Fruit fly (Drosophila melanogaster): Measurements from ENCODE around the gene Vps16B.

Gene Vps16B

DNA sequence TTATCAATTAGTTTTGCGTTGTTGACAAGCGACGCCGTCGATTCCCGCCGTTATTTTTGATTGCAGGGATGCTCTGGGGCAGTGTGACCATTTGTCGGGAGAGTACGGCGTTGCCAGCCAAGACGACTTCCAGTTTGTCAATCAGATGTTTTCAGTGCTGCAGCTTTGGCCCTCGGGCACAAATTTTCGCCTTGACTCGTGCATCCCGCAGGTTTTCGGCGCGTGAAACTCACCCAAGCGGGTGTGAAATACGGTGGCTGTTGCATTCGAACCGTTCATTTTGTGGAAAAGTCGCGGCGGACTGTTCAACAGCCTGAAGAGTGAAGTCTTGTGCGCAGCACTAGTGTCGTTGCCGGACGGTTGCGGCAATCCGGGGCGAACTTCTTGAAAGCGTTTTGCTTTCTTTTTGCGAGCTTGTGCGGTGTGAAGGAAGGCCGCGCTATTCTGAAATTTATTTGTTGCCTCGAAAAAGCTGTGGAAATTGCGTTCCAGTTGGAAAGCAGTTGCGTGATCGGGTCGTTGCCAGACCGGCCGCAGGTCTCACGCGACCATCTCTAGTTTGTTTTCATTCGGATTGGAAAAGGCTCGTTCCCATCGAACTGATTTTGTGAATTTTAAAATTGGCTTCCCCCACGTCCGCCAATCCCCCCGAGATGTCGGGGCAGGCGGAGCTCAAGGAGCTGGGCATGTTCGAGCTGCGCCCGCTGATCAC lies 9.4 kb downstream of the Vps16B start, which contains the start of the genes ca and ncd (continued):
- TF ChIP-seq Nf-YB (GFP tag; optimal IDR thresholded peaks at IDR 0.05) (no peak), pita (GFP tag; optimal IDR thresholded peaks at IDR 0.05) (no peak), BEAF-32 (GFP tag; optimal IDR thresholded peaks at IDR 0.05) (peak; percentile 82), Asciz (GFP tag; optimal IDR thresholded peaks at IDR 0.05) (no peak)

DNA sequence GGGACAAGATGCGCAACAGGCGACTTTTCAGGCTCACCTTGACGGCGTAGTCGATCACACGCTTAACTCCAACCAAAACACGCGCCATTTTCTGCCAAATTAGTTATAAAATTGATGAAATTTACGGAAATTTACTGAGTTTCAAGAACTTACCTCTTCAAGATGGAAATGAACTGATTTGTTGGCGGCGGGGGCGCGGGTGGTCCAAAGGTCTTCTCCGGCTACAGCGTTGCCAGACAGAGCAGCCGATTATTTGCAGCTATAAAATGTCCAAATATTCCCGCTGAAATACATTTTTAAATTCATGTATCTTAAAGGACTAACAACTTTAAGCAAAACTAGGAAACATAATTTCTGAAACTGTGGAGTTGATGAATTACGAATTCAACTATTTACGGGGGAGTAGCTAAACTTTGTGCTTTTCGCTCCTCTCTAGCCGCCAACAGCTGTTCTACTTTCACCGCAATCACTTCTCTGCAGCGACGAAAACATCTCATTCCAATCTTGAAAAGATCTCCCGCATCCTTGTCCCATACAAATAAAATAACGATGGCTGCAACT lies 13.4 kb downstream of the Vps16B start, which contains the start of the genes Etfb and CG7789:
Gene Etfb, minus strand, starts transcription at position 193 of the 561 bp plus-strand sequence.
Gene CG7789, plus strand, starts transcription at position 444 of the 561 bp plus-strand sequence.
- TF ChIP-seq Lhr (GFP tag; optimal IDR thresholded peaks at IDR 0.05) (peak; percentile 25), CG10267 (tag; optimal IDR thresholded peaks at IDR 0.05) (peak; percentile 37), H2.0 (GFP tag; IDR thresholded peaks at IDR 0.05) (peak; percentile 71), CG10565 (GFP tag; optimal IDR thresholded peaks at IDR 0.05) (no peak), CG15269 (tag; optimal IDR thresholded peaks at IDR 0.05) (no peak), B-H2 (GFP tag; optimal IDR thresholded peaks at IDR 0.05) (no peak), bcd (GFP tag; optimal IDR thresholded peaks at IDR 0.05) (peak; percentile 70), BEAF-32 (GFP tag; optimal IDR thresholded peaks at IDR 0.05) (peak; percentile 92), sqz (GFP tag; optimal IDR thresholded peaks at IDR 0.05) (no peak), CG17186 (GFP tag; optimal IDR thresholded peaks at IDR 0.05) (peak; percentile 44), ac (GFP tag; optimal IDR thresholded peaks at IDR 0.05) (no peak), CG6854 (GFP tag; optimal IDR thresholded peaks at IDR 0.05) (peak; percentile 0), CoRest (tag; optimal IDR thresholded peaks at IDR 0.05) (peak; percentile 80), klu (GFP tag; IDR thresholded peaks at IDR 0.05) (peak; percentile 70), repo (GFP tag; optimal IDR thresholded peaks at IDR 0.05) (peak; percentile 54), MTF-1 (GFP tag; optimal IDR thresholded peaks at IDR 0.05; ENCODE audit: borderline replicate concordance) (no peak), knrl (GFP tag; IDR thresholded peaks at IDR 0.05; ENCODE audit: partially characterized antibody) (peak; percentile 85), CG16779 (GFP tag; IDR thresholded peaks at IDR 0.05) (peak; percentile 56; the same call in 1 of the 2 replicates), Aef1 (GFP tag; IDR thresholded peaks at IDR 0.05) (peak; percentile 71), Camta (GFP tag; optimal IDR thresholded peaks at IDR 0.05) (peak; percentile 62), Stat92E (GFP tag; optimal IDR thresholded peaks at IDR 0.05) (no peak), CG9437 (GFP tag; optimal IDR thresholded peaks at IDR 0.05) (no peak), exex (tag; optimal IDR thresholded peaks at IDR 0.05) (peak; percentile 74), CG6791 (GFP tag; IDR thresholded peaks at IDR 0.05; ENCODE audit: partially characterized antibody) (no peak; the same call in 2 of the 3 replicates), amos (GFP tag; IDR thresholded peaks at IDR 0.05; ENCODE audit: partially characterized antibody) (peak; percentile 80), tna (GFP tag; IDR thresholded peaks at IDR 0.05; ENCODE audit: partially characterized antibody) (no peak), CG12219 (GFP tag; optimal IDR thresholded peaks at IDR 0.05) (no peak), emc (GFP tag; optimal IDR thresholded peaks at IDR 0.05) (peak; percentile 12), CG1647 (GFP tag; optimal IDR thresholded peaks at IDR 0.05) (peak; percentile 65), Antp (GFP tag; optimal IDR thresholded peaks at IDR 0.05) (peak; percentile 82), CG10543 (GFP tag; optimal IDR thresholded peaks at IDR 0.05) (peak; percentile 68), gt (GFP tag; IDR thresholded peaks at IDR 0.05) (no peak), pnt (GFP tag; optimal IDR thresholded peaks at IDR 0.05) (peak; percentile 55), TFAM (GFP tag; optimal IDR thresholded peaks at IDR 0.05) (no peak), fd3F (GFP tag; optimal IDR thresholded peaks at IDR 0.05) (peak; percentile 63), dmrt11E (tag; optimal IDR thresholded peaks at IDR 0.05) (peak; percentile 53), fd96Cb (tag; optimal IDR thresholded peaks at IDR 0.05) (no peak), Scr (GFP tag; IDR thresholded peaks at IDR 0.05; ENCODE audit: partially characterized antibody) (peak; percentile 89), CG42726 (GFP tag; IDR thresholded peaks at IDR 0.05; ENCODE audit: partially characterized antibody) (peak; percentile 60; the same call in 1 of the 2 replicates), Nf-YB (GFP tag; optimal IDR thresholded peaks at IDR 0.05) (peak; percentile 28), dati (GFP tag; IDR thresholded peaks at IDR 0.05) (no peak), CG11093 (GFP tag; IDR thresholded peaks at IDR 0.05) (no peak; the same call in 2 of the 3 replicates), NfI (GFP tag; optimal IDR thresholded peaks at IDR 0.05) (peak; percentile 86)

Measured in whole organism, embryonic.